Fruit fly (Drosophila melanogaster): ENCODE results near the gene CG33502.
"Not testable (repeated sequence)": the region's sequence is repeated elsewhere in the genome, so short reads cannot be mapped to it uniquely, and the experiment has no call there.

dm6 chrX:21611426-21611825, at the start of gene CG33502:
- TF ChIP-seq Ets98B (GFP tag; IDR thresholded peaks at IDR 0.05); gl (tag; optimal IDR thresholded peaks at IDR 0.05); fd96Ca (GFP tag; IDR thresholded peaks at IDR 0.05); EcR (GFP tag; optimal IDR thresholded peaks at IDR 0.05); rn (GFP tag; IDR thresholded peaks at IDR 0.05); CG10348 (GFP tag; IDR thresholded peaks at IDR 0.05); Pif1B (GFP tag; optimal IDR thresholded peaks at IDR 0.05); CG13204 (GFP tag; optimal IDR thresholded peaks at IDR 0.05); CG12605 (GFP tag; IDR thresholded peaks at IDR 0.05); CG4496 (GFP tag; IDR thresholded peaks at IDR 0.05); CG17806 (tag; optimal IDR thresholded peaks at IDR 0.05): not testable (repeated sequence)
